Worm (Caenorhabditis elegans): ENCODE results near the gene plc-2.

plc-2 gene

DNA sequence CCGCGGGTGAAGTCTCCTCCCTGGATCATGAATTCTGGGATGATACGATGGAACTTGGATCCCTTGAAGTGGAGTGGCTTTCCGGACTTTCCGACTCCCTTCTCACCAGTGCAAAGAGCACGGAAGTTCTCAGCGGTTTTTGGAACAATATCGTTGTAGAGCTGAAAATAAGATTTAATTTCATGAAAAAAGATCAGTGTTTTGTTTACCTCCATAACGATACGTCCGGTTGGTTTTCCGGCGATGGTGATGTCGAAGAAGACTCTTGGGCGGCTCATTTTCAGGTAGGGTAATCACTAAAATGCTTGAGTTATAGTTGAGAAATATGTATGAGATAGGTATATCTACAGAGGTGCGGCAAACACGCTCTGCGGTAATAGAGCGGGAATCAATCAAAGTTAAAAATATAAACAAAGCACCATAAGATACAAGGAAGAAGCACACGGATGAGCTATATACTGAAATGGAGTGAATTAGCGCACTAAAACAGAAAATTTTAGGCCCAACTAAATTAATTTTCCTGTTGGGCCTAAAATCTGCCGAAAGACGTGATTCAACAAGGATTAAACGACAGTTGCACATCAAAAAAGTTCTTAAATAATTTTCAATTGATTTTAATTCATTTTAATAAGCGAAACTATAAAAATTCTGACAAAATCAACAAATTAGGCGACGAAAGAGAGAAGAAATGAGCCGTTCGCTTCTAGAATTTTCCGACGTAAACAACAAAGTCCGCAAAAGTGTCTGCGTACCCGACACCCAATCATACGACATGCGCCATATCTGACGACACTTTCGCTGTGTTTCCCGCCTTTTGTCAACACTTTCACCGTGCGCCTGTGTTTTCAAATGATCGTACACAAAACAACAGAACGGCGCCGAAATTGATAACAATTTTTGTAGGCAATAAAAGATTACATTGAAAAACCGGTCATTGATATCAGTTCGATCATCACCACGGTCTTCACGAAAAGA lies 5.0 kb upstream of the plc-2 start, which contains the start of the genes cyn-7 and bath-36:
cyn-7 (minus strand) TSS at position 296 of the 975 bp plus-strand sequence.
bath-36 (plus strand) TSS at position 806 of the 975 bp plus-strand sequence.
- TF ChIP-seq dve-1 (tag; optimal IDR thresholded peaks at IDR 0.05; ENCODE audit: insufficient read depth) (peak; percentile 93), nhr-42 (GFP tag; IDR thresholded peaks at IDR 0.05) (0 out of 2 replicates have a peak, but pooled peaks have one; percentile 39), zip-11 (GFP tag; IDR thresholded peaks at IDR 0.05) (no peak), rbr-2 (tag; optimal IDR thresholded peaks at IDR 0.05) (peak; percentile 69), mdt-29 (GFP tag; IDR thresholded peaks at IDR 0.05) (peak; percentile 71; the same call in 1 of the 2 replicates), aha-1 (tag) (peak; percentile 92), nhr-11 (tag; optimal IDR thresholded peaks at IDR 0.05) (peak; percentile 71), madf-9 (GFP tag; conservative IDR thresholded peaks at IDR 0.05) (no peak), zfp-3 (GFP tag; conservative IDR thresholded peaks at IDR 0.05) (peak; percentile 62; the same call in 1 of the 2 replicates), T26A8.4 (GFP tag; IDR thresholded peaks at IDR 0.05) (peak; percentile 75), dmd-9 (GFP tag; IDR thresholded peaks at IDR 0.05) (no peak), dpl-1 (GFP tag; optimal IDR thresholded peaks at IDR 0.05) (peak; percentile 81), lir-3 (tag; optimal IDR thresholded peaks at IDR 0.05) (no peak), dmd-8 (GFP tag; IDR thresholded peaks at IDR 0.05) (no peak), cey-2 (tag; optimal IDR thresholded peaks at IDR 0.05; ENCODE audit: borderline replicate concordance, insufficient read depth) (no peak), lsy-2 (tag; optimal IDR thresholded peaks at IDR 0.05) (peak in 1 of 2 experiments; percentile 75), zfp-2 (tag; optimal IDR thresholded peaks at IDR 0.05) (no peak), dmd-6 (GFP tag; IDR thresholded peaks at IDR 0.05) (peak; percentile 75), tag-97 (GFP tag; IDR thresholded peaks at IDR 0.05) (no peak), nhr-48 (tag; optimal IDR thresholded peaks at IDR 0.05) (peak; percentile 75), skn-1 (tag; optimal IDR thresholded peaks at IDR 0.05) (no peak), hlh-11 (tag; optimal IDR thresholded peaks at IDR 0.05) (peak; percentile 94), hif-1 (tag; optimal IDR thresholded peaks at IDR 0.05) (peak in 1 of 2 experiments; percentile 29), spr-1 (tag; optimal IDR thresholded peaks at IDR 0.05) (peak; percentile 22), D1046.2 (GFP tag; IDR thresholded peaks at IDR 0.05) (no peak), nhr-28 (tag; optimal IDR thresholded peaks at IDR 0.05) (peak; percentile 97), fkh-10 (GFP tag; optimal IDR thresholded peaks at IDR 0.05) (peak; percentile 37), ceh-20 (GFP tag; IDR thresholded peaks at IDR 0.05) (no peak), nhr-25 (tag; optimal IDR thresholded peaks at IDR 0.05; ENCODE audit: borderline replicate concordance, insufficient read depth) (peak; percentile 33), F49E8.2 (tag; optimal IDR thresholded peaks at IDR 0.05; ENCODE audit: borderline replicate concordance) (no peak), nhr-111 (GFP tag; optimal IDR thresholded peaks at IDR 0.05) (no peak), Y48G9A.11 (GFP tag; IDR thresholded peaks at IDR 0.05) (no peak), nhr-77 (tag; optimal IDR thresholded peaks at IDR 0.05) (peak; percentile 60), duxl-1 (tag; optimal IDR thresholded peaks at IDR 0.05; ENCODE audit: poor library complexity) (peak; percentile 37), nhr-102 (tag; optimal IDR thresholded peaks at IDR 0.05) (peak; percentile 77), mes-2 (tag; optimal IDR thresholded peaks at IDR 0.05; ENCODE audit: poor library complexity, severe bottlenecking) (peak; percentile 75), pha-4 (GFP tag; IDR thresholded peaks at IDR 0.05) (0 out of 2 replicates have a peak, but pooled peaks have one; percentile 37), pha-4 (tag; optimal IDR thresholded peaks at IDR 0.05) (peak; percentile 38), F37D6.2 (tag; optimal IDR thresholded peaks at IDR 0.05) (peak; percentile 24), daf-19 (GFP tag; conservative IDR thresholded peaks at IDR 0.05) (no peak), zip-2 (tag; optimal IDR thresholded peaks at IDR 0.05) (peak; percentile 18), hlh-30 (tag; optimal IDR thresholded peaks at IDR 0.05; ENCODE audit: insufficient read depth) (peak; percentile 20), F26F4.8 (GFP tag; conservative IDR thresholded peaks at IDR 0.05) (no peak), mep-1 (tag; optimal IDR thresholded peaks at IDR 0.05) (peak; percentile 77), ztf-7 (tag; optimal IDR thresholded peaks at IDR 0.05) (peak; percentile 48), tra-1 (GFP tag; IDR thresholded peaks at IDR 0.05) (peak; percentile 51; the same call in 1 of the 2 replicates), snpc-1.2 (GFP tag; IDR thresholded peaks at IDR 0.05) (no peak)

Data from whole organism, L4 larva.